Fruit fly (Drosophila melanogaster) Kc167 (cell line): Measurements from ENCODE around the gene CG17751.

ENCODE experiments used
- Myc ChIP-seq: fragments of >200 bp; optimal IDR thresholded peaks from 2 replicates; lab custom pipeline; 2017; ENCODE audit warnings: missing external identifiers
- Sin3A ChIP-seq: fragments of >200 bp; optimal IDR thresholded peaks from 2 replicates; lab custom pipeline; 2018; ENCODE audit warnings: missing external identifiers
- h ChIP-seq: fragments of >200 bp; optimal IDR thresholded peaks from 3 replicates; lab custom pipeline; 2018; ENCODE audit warnings: missing external identifiers
- insv ChIP-seq: fragments of >200 bp; optimal IDR thresholded peaks from 3 replicates; lab custom pipeline; 2018; ENCODE audit warnings: missing external identifiers
- psq ChIP-seq: fragments of >200 bp; optimal IDR thresholded peaks from 2 replicates; lab custom pipeline; 2017; ENCODE audit warnings: missing external identifiers

- TF ChIP-seq h (no peak), psq (lab: Kevin White, UChicago) (no peak), Myc (lab: Kevin White, UChicago) (no peak), insv (lab: Kevin White, UChicago) (no peak), Sin3A (lab: Kevin White, UChicago) (no peak)
Measured at dm6 chr3R:19657766-19658165, 50.7 kb downstream of the CG17751 start, which contains the start of gene CG6184.
